Fruit fly (Drosophila melanogaster) whole organism, embryonic: ENCODE results near the gene CG42827.

Experiments
- Ada2b ChIP-seq: fragments of 200-800 bp; sonication (Bioruptor generic); IDR thresholded peaks from 2 replicates; pipeline ENCODE4 v1.3.6; 2022; ENCODE audit warnings: missing biosample characterization, missing genetic modification characterization
- Aef1 ChIP-seq: fragments of 200-800 bp; sonication (Bioruptor generic); IDR thresholded peaks from 3 replicates; pipeline ENCODE4 v1.3.6; 2022; ENCODE audit warnings: missing biosample characterization, missing genetic modification characterization
- Bgb ChIP-seq: fragments of 200-800 bp; sonication (Bioruptor generic); IDR thresholded peaks from 2 replicates; pipeline ENCODE4 v1.3.6; 2022; ENCODE audit warnings: missing biosample characterization, missing genetic modification characterization; ENCODE audit not compliant: partially characterized antibody
- CG10565 ChIP-seq: fragments of 200-800 bp; sonication (Bioruptor generic); optimal IDR thresholded peaks from 3 replicates; lab custom pipeline; 2016; ENCODE audit warnings: missing biosample characterization, mild to moderate bottlenecking, missing genetic modification characterization
- CG11085 ChIP-seq: fragments of 200-800 bp; sonication (Bioruptor generic); IDR thresholded peaks from 2 replicates; pipeline ENCODE4 v1.3.6; 2022; ENCODE audit warnings: missing biosample characterization, missing genetic modification characterization
- CG11504 ChIP-seq: fragments of 200-800 bp; sonication (Bioruptor generic); optimal IDR thresholded peaks from 3 replicates; lab custom pipeline; 2019; ENCODE audit warnings: missing biosample characterization, mild to moderate bottlenecking, missing genetic modification characterization, moderate library complexity
- CG11696 ChIP-seq: fragments of 200-800 bp; sonication (Bioruptor generic); IDR thresholded peaks from 2 replicates; pipeline ENCODE4 v1.3.6; 2022; ENCODE audit warnings: missing biosample characterization, missing genetic modification characterization
- CG12071 ChIP-seq: fragments of 200-800 bp; sonication (Bioruptor generic); optimal IDR thresholded peaks from 3 replicates; lab custom pipeline; 2018; ENCODE audit warnings: missing biosample characterization, mild to moderate bottlenecking, missing genetic modification characterization
- CG12104 ChIP-seq: fragments of 200-800 bp; sonication (Bioruptor generic); optimal IDR thresholded peaks from 3 replicates; lab custom pipeline; 2016; ENCODE audit warnings: missing biosample characterization, missing genetic modification characterization
- CG13287 ChIP-seq: fragments of 200-800 bp; sonication (Bioruptor generic); IDR thresholded peaks from 2 replicates; pipeline ENCODE4 v1.3.6; 2022; ENCODE audit warnings: missing biosample characterization, missing genetic modification characterization; ENCODE audit not compliant: partially characterized antibody
- CG14710 ChIP-seq: fragments of 200-800 bp; sonication (Bioruptor generic); optimal IDR thresholded peaks from 3 replicates; lab custom pipeline; 2019; ENCODE audit warnings: missing biosample characterization, mild to moderate bottlenecking, missing genetic modification characterization, moderate library complexity
- CG15073 ChIP-seq: fragments of 200-800 bp; sonication (Bioruptor generic); optimal IDR thresholded peaks from 2 replicates; lab custom pipeline; 2016; ENCODE audit warnings: missing biosample characterization, missing genetic modification characterization
- CG2678 ChIP-seq: fragments of 200-800 bp; sonication (Bioruptor generic); optimal IDR thresholded peaks from 3 replicates; lab custom pipeline; 2019; ENCODE audit warnings: missing biosample characterization, mild to moderate bottlenecking, missing genetic modification characterization, moderate library complexity
- CG33557 ChIP-seq: fragments of 200-800 bp; sonication (Bioruptor generic); optimal IDR thresholded peaks from 2 replicates; lab custom pipeline; 2019; ENCODE audit warnings: missing biosample characterization, mild to moderate bottlenecking, missing genetic modification characterization, moderate library complexity
- CG3847 ChIP-seq: fragments of 200-800 bp; sonication (Bioruptor generic); IDR thresholded peaks from 2 replicates; pipeline ENCODE4 v1.3.6; 2022; ENCODE audit warnings: missing biosample characterization, missing genetic modification characterization
- CG5245 ChIP-seq: fragments of 200-800 bp; sonication (Bioruptor generic); optimal IDR thresholded peaks from 3 replicates; lab custom pipeline; 2016; ENCODE audit warnings: missing biosample characterization, missing genetic modification characterization
- CG6175 ChIP-seq: fragments of 200-800 bp; sonication (Bioruptor generic); IDR thresholded peaks from 3 replicates; pipeline ENCODE4 v1.3.6; 2022; ENCODE audit warnings: missing biosample characterization, missing genetic modification characterization
- CG6654 ChIP-seq: fragments of 200-800 bp; sonication (Bioruptor generic); optimal IDR thresholded peaks from 2 replicates; lab custom pipeline; 2017; ENCODE audit warnings: missing biosample characterization, mild to moderate bottlenecking, missing genetic modification characterization
- CG6765 ChIP-seq: fragments of 200-800 bp; sonication (Bioruptor generic); optimal IDR thresholded peaks from 3 replicates; lab custom pipeline; 2017; ENCODE audit warnings: missing biosample characterization, mild to moderate bottlenecking, missing genetic modification characterization
- CG7928 ChIP-seq: fragments of 200-800 bp; sonication (Bioruptor generic); optimal IDR thresholded peaks from 2 replicates; lab custom pipeline; 2017; ENCODE audit warnings: missing biosample characterization, mild to moderate bottlenecking, missing genetic modification characterization
- D ChIP-seq, 2 experiments: fragments of 200-800 bp in 1 of 2; fragments of >200 bp in 1 of 2; sonication (Bioruptor generic) in 1 of 2; optimal IDR thresholded peaks; 2 replicates in 1 of 2; 3 replicates in 1 of 2; lab custom pipeline; 2017; ENCODE audit warnings: mild to moderate bottlenecking in 1 of 2, missing biosample characterization in 1 of 2, missing genetic modification characterization in 1 of 2, missing genetic modification reagents in 1 of 2
- Dll ChIP-seq: fragments of 200-800 bp; sonication (Bioruptor generic); IDR thresholded peaks from 4 replicates; pipeline ENCODE4 v1.3.6; 2022; ENCODE audit warnings: missing biosample characterization, missing genetic modification characterization; ENCODE audit not compliant: partially characterized antibody
- HHEX ChIP-seq: fragments of 200-800 bp; sonication (Bioruptor generic); optimal IDR thresholded peaks from 3 replicates; lab custom pipeline; 2017; ENCODE audit warnings: missing biosample characterization, mild to moderate bottlenecking, missing genetic modification characterization, missing genetic modification reagents
- HLH3B ChIP-seq: fragments of 200-800 bp; sonication (Bioruptor generic); IDR thresholded peaks from 2 replicates; pipeline ENCODE4 v1.3.6; 2022; ENCODE audit warnings: missing biosample characterization, missing genetic modification characterization
- HLH54F ChIP-seq: fragments of 200-800 bp; sonication (Bioruptor generic); optimal IDR thresholded peaks from 3 replicates; lab custom pipeline; 2016; ENCODE audit warnings: missing biosample characterization, missing genetic modification characterization
- Hmx ChIP-seq: fragments of 200-800 bp; sonication (Bioruptor generic); optimal IDR thresholded peaks from 2 replicates; lab custom pipeline; 2016; ENCODE audit warnings: missing biosample characterization, missing genetic modification characterization
- Hr78 ChIP-seq, 2 experiments: fragments of 200-800 bp in 1 of 2; fragments of >200 bp in 1 of 2; sonication (Bioruptor generic) in 1 of 2; optimal IDR thresholded peaks; 2 replicates each; lab custom pipeline; 2017 to 2019; ENCODE audit warnings: missing biosample characterization in 2 of 2, missing genetic modification characterization in 2 of 2, mild to moderate bottlenecking in 1 of 2, moderate library complexity in 1 of 2
- Lim3 ChIP-seq: fragments of 200-800 bp; sonication (Bioruptor generic); IDR thresholded peaks from 2 replicates; pipeline ENCODE4 v1.3.6; 2022; ENCODE audit warnings: missing biosample characterization, missing genetic modification characterization
- Myb ChIP-seq: fragments of 200-800 bp; sonication (Bioruptor generic); optimal IDR thresholded peaks from 2 replicates; lab custom pipeline; 2016; ENCODE audit warnings: missing biosample characterization, missing genetic modification characterization
- NFAT ChIP-seq: fragments of 200-800 bp; sonication (Bioruptor generic); IDR thresholded peaks from 2 replicates; pipeline ENCODE4 v1.3.6; 2022; ENCODE audit warnings: missing biosample characterization, missing genetic modification characterization
- NK7.1 ChIP-seq: fragments of 200-800 bp; sonication (Bioruptor generic); optimal IDR thresholded peaks from 3 replicates; lab custom pipeline; 2016; ENCODE audit warnings: missing biosample characterization, missing genetic modification characterization
- Oaz ChIP-seq: fragments of 200-800 bp; sonication (Bioruptor generic); IDR thresholded peaks from 2 replicates; pipeline ENCODE4 v1.3.6; 2022; ENCODE audit warnings: missing biosample characterization, missing genetic modification characterization
- Poxn ChIP-seq: fragments of 200-800 bp; sonication (Bioruptor generic); IDR thresholded peaks from 2 replicates; pipeline ENCODE4 v1.3.6; 2022; ENCODE audit warnings: missing biosample characterization, missing genetic modification characterization
- Ptx1 ChIP-seq: fragments of 200-800 bp; sonication (Bioruptor generic); IDR thresholded peaks from 2 replicates; pipeline ENCODE4 v1.3.6; 2022; ENCODE audit warnings: missing biosample characterization, missing genetic modification characterization
- Taf1 ChIP-seq: fragments of 200-800 bp; sonication (Bioruptor generic); IDR thresholded peaks from 2 replicates; pipeline ENCODE4 v1.3.6; 2022; ENCODE audit warnings: missing biosample characterization, missing genetic modification characterization
- ato ChIP-seq: fragments of 200-800 bp; sonication (Bioruptor generic); IDR thresholded peaks from 2 replicates; pipeline ENCODE4 v1.3.6; 2022; ENCODE audit warnings: missing biosample characterization, missing genetic modification characterization; ENCODE audit not compliant: partially characterized antibody
- bcd ChIP-seq: fragments of 200-800 bp; sonication (Bioruptor generic); optimal IDR thresholded peaks from 2 replicates; lab custom pipeline; 2017; ENCODE audit warnings: missing biosample characterization, mild to moderate bottlenecking, missing genetic modification characterization
- dan ChIP-seq: fragments of 200-800 bp; sonication (Bioruptor generic); IDR thresholded peaks from 2 replicates; pipeline ENCODE4 v1.3.6; 2022; ENCODE audit warnings: missing biosample characterization, missing genetic modification characterization
- fu2 ChIP-seq: fragments of 200-800 bp; sonication (Bioruptor generic); optimal IDR thresholded peaks from 2 replicates; lab custom pipeline; 2016; ENCODE audit warnings: missing biosample characterization, missing genetic modification characterization
- hkb ChIP-seq, 2 experiments: fragments of 200-800 bp in 1 of 2; fragments of >200 bp in 1 of 2; sonication (Bioruptor generic) in 1 of 2; IDR thresholded peaks in 1 of 2; optimal IDR thresholded peaks in 1 of 2; 2 replicates each; pipeline versions ENCODE4 v1.3.6 to Lab custom; 2017 to 2022; ENCODE audit warnings: missing biosample characterization in 1 of 2, missing genetic modification characterization in 1 of 2
- lola ChIP-seq, 3 experiments: fragments of >200 bp in 2 of 3; fragments of 200-800 bp in 1 of 3; sonication (Bioruptor generic) in 1 of 3; optimal IDR thresholded peaks; 2 replicates each; lab custom pipeline; 2017 to 2019; ENCODE audit warnings: missing biosample characterization in 3 of 3, missing genetic modification characterization in 3 of 3, mild to moderate bottlenecking in 1 of 3, moderate library complexity in 1 of 3
- nom ChIP-seq: fragments of 200-800 bp; sonication (Bioruptor generic); optimal IDR thresholded peaks from 2 replicates; lab custom pipeline; 2017; ENCODE audit warnings: missing biosample characterization, missing genetic modification characterization, mild to moderate bottlenecking, moderate library complexity, missing genetic modification reagents
- pan ChIP-seq, 4 experiments: fragments of >200 bp in 3 of 4; fragments of 200-800 bp in 1 of 4; sonication (Bioruptor generic) in 1 of 4; optimal IDR thresholded peaks in 3 of 4; IDR thresholded peaks in 1 of 4; 2 replicates each; pipeline versions ENCODE4 v1.3.6 to Lab custom; 2017 to 2022; ENCODE audit warnings: missing biosample characterization in 2 of 4, missing genetic modification characterization in 2 of 4, mixed read lengths in 1 of 4
- peb ChIP-seq: fragments of 200-800 bp; sonication (Bioruptor generic); IDR thresholded peaks from 2 replicates; pipeline ENCODE4 v1.3.6; 2022; ENCODE audit warnings: missing biosample characterization, missing genetic modification characterization
- ro ChIP-seq: fragments of 200-800 bp; sonication (Bioruptor generic); IDR thresholded peaks from 2 replicates; pipeline ENCODE4 v1.3.6; 2022; ENCODE audit warnings: missing biosample characterization, missing genetic modification characterization
- schlank ChIP-seq: fragments of 200-800 bp; sonication (Bioruptor generic); optimal IDR thresholded peaks from 2 replicates; lab custom pipeline; 2018; ENCODE audit warnings: missing biosample characterization, mild to moderate bottlenecking, missing genetic modification characterization
- slou ChIP-seq: fragments of 200-800 bp; sonication (Bioruptor generic); optimal IDR thresholded peaks from 3 replicates; lab custom pipeline; 2016; ENCODE audit warnings: missing biosample characterization, missing genetic modification characterization
- tup ChIP-seq: fragments of 200-800 bp; sonication (Bioruptor generic); optimal IDR thresholded peaks from 2 replicates; lab custom pipeline; 2016; ENCODE audit warnings: missing biosample characterization, mild to moderate bottlenecking, missing genetic modification characterization, moderate library complexity
- vfl ChIP-seq: fragments of 200-800 bp; sonication (Bioruptor generic); optimal IDR thresholded peaks from 2 replicates; lab custom pipeline; 2016; ENCODE audit warnings: missing biosample characterization, missing genetic modification characterization

CG42827 gene

DNA sequence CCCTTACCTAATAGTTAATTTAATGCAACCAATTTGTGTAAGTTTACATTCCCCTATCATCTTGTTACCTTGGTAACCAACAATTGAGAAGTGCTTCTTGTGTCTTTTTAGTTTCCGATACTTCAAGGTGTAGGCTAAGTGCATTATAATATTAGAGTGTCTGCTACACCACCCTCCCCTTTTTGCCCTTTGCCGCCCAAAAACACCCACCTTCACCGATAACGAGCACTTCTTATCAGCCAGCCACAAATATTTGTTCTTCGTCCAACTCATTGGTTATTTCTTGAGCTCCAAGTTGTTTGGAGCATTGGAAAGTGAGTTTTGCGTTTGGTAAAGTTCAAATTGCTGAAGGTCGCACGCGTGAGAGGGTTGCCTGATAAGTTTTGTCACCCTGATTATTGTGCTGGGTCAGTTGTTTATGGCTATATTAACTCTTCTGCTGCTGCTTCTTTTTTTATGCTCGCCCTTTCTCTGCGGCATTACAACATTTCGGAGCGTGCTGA is 40.8 kb upstream of the CG42827 start (continued):
- TF ChIP-seq CG14710, result no peak
- no peak for TF ChIP-seq Lim3 (GFP tag; lab: Robert Waterston, UW)
- TF ChIP-seq ato (GFP tag; lab: Robert Waterston, UW), result no peak
- TF ChIP-seq HLH54F (GFP tag; lab: Kevin White, UChicago), result no peak
- TF ChIP-seq ro (GFP tag; lab: Robert Waterston, UW), result no peak
- no peak for TF ChIP-seq CG15073 (GFP tag; lab: Kevin White, UChicago)
- no peak for TF ChIP-seq CG10565
- TF ChIP-seq lola (GFP tag; optimal IDR thresholded peaks at IDR 0.05; lab: Kevin White, UChicago), result no peak
- TF ChIP-seq CG11085, result no peak
- TF ChIP-seq bcd (GFP tag; lab: Kevin White, UChicago), result no peak
- TF ChIP-seq NFAT, result no peak
- peak; percentile 29 for TF ChIP-seq CG2678
- TF ChIP-seq Myb (GFP tag; lab: Kevin White, UChicago), result no peak
- TF ChIP-seq pan (optimal IDR thresholded peaks at IDR 0.05; lab: Kevin White, UChicago), result no peak
- peak in 1 of 2 experiments; percentile 39 for TF ChIP-seq pan (GFP tag; optimal IDR thresholded peaks at IDR 0.05 in 1 of 2, IDR thresholded peaks at IDR 0.05 in 1 of 2)
- no peak for TF ChIP-seq Hmx (GFP tag; lab: Kevin White, UChicago)
- TF ChIP-seq HHEX, result peak; percentile 16
- peak; percentile 42 for TF ChIP-seq Ptx1 (GFP tag; lab: Robert Waterston, UW)
- no peak for TF ChIP-seq Aef1 (GFP tag; lab: Robert Waterston, UW)
- TF ChIP-seq CG33557 (GFP tag; lab: Kevin White, UChicago), result no peak
- TF ChIP-seq peb, result no peak
- no peak for TF ChIP-seq schlank (tag; lab: Kevin White, UChicago)
- no peak for TF ChIP-seq CG6175 (GFP tag; lab: Robert Waterston, UW)
- no peak for TF ChIP-seq slou (GFP tag; lab: Kevin White, UChicago)
- peak; percentile 2 for TF ChIP-seq CG5245 (GFP tag; lab: Kevin White, UChicago)
- TF ChIP-seq Bgb (GFP tag; lab: Robert Waterston, UW), result 0 out of 2 replicates have a peak, but pooled peaks have one; percentile 28
- peak; percentile 17; the same call in 1 of the 2 replicates for TF ChIP-seq HLH3B
- TF ChIP-seq CG3847 (GFP tag; lab: Robert Waterston, UW), result no peak
- TF ChIP-seq hkb (optimal IDR thresholded peaks at IDR 0.05; lab: Kevin White, UChicago), result peak; percentile 86
- no peak for TF ChIP-seq hkb (GFP tag; IDR thresholded peaks at IDR 0.05; lab: Robert Waterston, UW)
- peak; percentile 16; the same call in 1 of the 2 replicates for TF ChIP-seq CG11696
- no peak for TF ChIP-seq NK7.1 (GFP tag; lab: Kevin White, UChicago)
- no peak for TF ChIP-seq CG6765
- no peak for TF ChIP-seq Taf1 (GFP tag; lab: Robert Waterston, UW)
- no peak for TF ChIP-seq CG13287 (GFP tag; lab: Robert Waterston, UW)
- peak in 1 of 2 experiments; percentile 88 for TF ChIP-seq Hr78 (GFP tag; optimal IDR thresholded peaks at IDR 0.05; lab: Kevin White, UChicago)
- peak; percentile 19; the same call in 1 of the 2 replicates for TF ChIP-seq Ada2b
- no peak for TF ChIP-seq CG7928 (GFP tag; lab: Kevin White, UChicago)
- TF ChIP-seq fu2, result no peak
- TF ChIP-seq Dll (GFP tag; lab: Robert Waterston, UW), result no peak
- TF ChIP-seq CG12071 (GFP tag; lab: Kevin White, UChicago), result no peak
- TF ChIP-seq CG11504, result no peak
- TF ChIP-seq nom (GFP tag; lab: Kevin White, UChicago), result no peak
- no peak for TF ChIP-seq Poxn
- no peak for TF ChIP-seq vfl (GFP tag; lab: Kevin White, UChicago)
- no peak for TF ChIP-seq tup (GFP tag; lab: Kevin White, UChicago)
- no peak for TF ChIP-seq CG12104
- no peak for TF ChIP-seq dan (GFP tag; lab: Robert Waterston, UW)
- TF ChIP-seq CG6654 (GFP tag; lab: Kevin White, UChicago), result no peak
- TF ChIP-seq Oaz (GFP tag; lab: Robert Waterston, UW), result no peak
- no peak for TF ChIP-seq D (optimal IDR thresholded peaks at IDR 0.05; lab: Kevin White, UChicago)
- TF ChIP-seq D (GFP tag; optimal IDR thresholded peaks at IDR 0.05; lab: Kevin White, UChicago), result no peak
